Worm (Caenorhabditis elegans): ENCODE results near the gene vha-19.
A peak's percentile ranks its signal among the peaks of the same experiment; 100 is the strongest.

Gene vha-19

ce11 chrIV:3336585-3336984, 32.4 kb upstream of the vha-19 start, which contains the start of gene F42A6.6 (continued):
- peak; percentile 70; the same call in 1 of the 2 replicates for TF ChIP-seq zfp-3 (GFP tag; conservative IDR thresholded peaks at IDR 0.05)
- TF ChIP-seq mxl-2 (GFP tag; conservative IDR thresholded peaks at IDR 0.05): no peak
- no peak for TF ChIP-seq mdl-1 (tag; optimal IDR thresholded peaks at IDR 0.05)
- peak; percentile 69 for TF ChIP-seq spr-1 (tag; optimal IDR thresholded peaks at IDR 0.05)
- peak; percentile 34 for TF ChIP-seq dve-1 (tag; optimal IDR thresholded peaks at IDR 0.05; ENCODE audit: insufficient read depth)
- TF ChIP-seq lir-3 (tag; optimal IDR thresholded peaks at IDR 0.05): no peak
- peak; percentile 20 for TF ChIP-seq nhr-77 (tag; optimal IDR thresholded peaks at IDR 0.05)
- TF ChIP-seq skn-1 (tag; optimal IDR thresholded peaks at IDR 0.05): no peak

ce11 chrIV:3337275-3337674, 31.7 kb upstream of the vha-19 start:
- TF ChIP-seq nhr-237 (tag; optimal IDR thresholded peaks at IDR 0.05) (no peak), aha-1 (tag) (peak; percentile 24), Y48G9A.11 (GFP tag; IDR thresholded peaks at IDR 0.05) (no peak), sdz-12 (GFP tag; optimal IDR thresholded peaks at IDR 0.05) (peak; percentile 26), egl-43 (GFP tag; IDR thresholded peaks at IDR 0.05) (peak; percentile 61; the same call in 1 of the 2 replicates), F26F4.8 (GFP tag; conservative IDR thresholded peaks at IDR 0.05) (no peak), pha-4 (GFP tag; IDR thresholded peaks at IDR 0.05) (peak; percentile 75; the same call in 1 of the 2 replicates), pha-4 (tag; optimal IDR thresholded peaks at IDR 0.05) (no peak), daf-8 (GFP tag; IDR thresholded peaks at IDR 0.05) (no peak), F49E8.2 (tag; optimal IDR thresholded peaks at IDR 0.05; ENCODE audit: borderline replicate concordance) (no peak), unc-62 (GFP tag; optimal IDR thresholded peaks at IDR 0.05 in 1 of 2) (peak in 1 of 2 experiments; percentile 9), unc-62 (tag; optimal IDR thresholded peaks at IDR 0.05) (no peak), set-16 (GFP tag; IDR thresholded peaks at IDR 0.05) (peak; percentile 99)

- no peak for TF ChIP-seq ama-1 (optimal IDR thresholded peaks at IDR 0.05)
- 0 out of 2 replicates have a peak, but pooled peaks have one; percentile 32 for TF ChIP-seq lin-38 (GFP tag; IDR thresholded peaks at IDR 0.05)
- peak; percentile 8 for TF ChIP-seq ceh-28 (tag; optimal IDR thresholded peaks at IDR 0.05)
- TF ChIP-seq snpc-1.2 (GFP tag; IDR thresholded peaks at IDR 0.05): 0 out of 2 replicates have a peak, but pooled peaks have one; percentile 26
- TF ChIP-seq ctbp-1 (GFP tag; IDR thresholded peaks at IDR 0.05): peak; percentile 66
- no peak for TF ChIP-seq ZK337.2 (GFP tag; IDR thresholded peaks at IDR 0.05)
- TF ChIP-seq lir-3 (tag; optimal IDR thresholded peaks at IDR 0.05): no peak
- 0 out of 2 replicates have a peak, but pooled peaks have one; percentile 4 for TF ChIP-seq arid-1 (GFP tag; conservative IDR thresholded peaks at IDR 0.05)
- peak; percentile 63; the same call in 1 of the 2 replicates for TF ChIP-seq lim-7 (GFP tag; IDR thresholded peaks at IDR 0.05)
- TF ChIP-seq lin-1 (GFP tag; IDR thresholded peaks at IDR 0.05): peak; percentile 68; the same call in 1 of the 2 replicates
- 0 out of 2 replicates have a peak, but pooled peaks have one; percentile 16 for TF ChIP-seq egl-43 (GFP tag; IDR thresholded peaks at IDR 0.05)
- TF ChIP-seq Y5F2A.4 (GFP tag; optimal IDR thresholded peaks at IDR 0.05): peak; percentile 27
- no peak for TF ChIP-seq aha-1 (tag)
These were observed 30.8 kb upstream of the vha-19 start for ce11 chrIV:3338176-3338575.

- TF ChIP-seq duxl-1 (tag; optimal IDR thresholded peaks at IDR 0.05; ENCODE audit: poor library complexity) (peak; percentile 20), mdl-1 (tag; optimal IDR thresholded peaks at IDR 0.05) (peak in 1 of 2 experiments; percentile 64), daf-16 (GFP tag; optimal IDR thresholded peaks at IDR 0.05) (peak in 1 of 2 experiments; percentile 14), daf-16 (tag; optimal IDR thresholded peaks at IDR 0.05) (peak; percentile 50), nhr-6 (tag; optimal IDR thresholded peaks at IDR 0.05) (peak; percentile 45), egl-27 (tag; optimal IDR thresholded peaks at IDR 0.05) (no peak), F37D6.2 (tag; optimal IDR thresholded peaks at IDR 0.05) (peak; percentile 60), mep-1 (tag; optimal IDR thresholded peaks at IDR 0.05) (peak; percentile 87), nhr-11 (tag; optimal IDR thresholded peaks at IDR 0.05) (peak; percentile 51), dve-1 (tag; optimal IDR thresholded peaks at IDR 0.05; ENCODE audit: insufficient read depth) (peak; percentile 85), pha-4 (GFP tag; IDR thresholded peaks at IDR 0.05) (peak; percentile 30; the same call in 1 of the 2 replicates), pha-4 (tag; optimal IDR thresholded peaks at IDR 0.05) (no peak), nhr-102 (tag; optimal IDR thresholded peaks at IDR 0.05) (peak; percentile 61), T26A8.4 (GFP tag; IDR thresholded peaks at IDR 0.05) (peak; percentile 24), egl-43 (GFP tag; IDR thresholded peaks at IDR 0.05) (no peak), ama-1 (optimal IDR thresholded peaks at IDR 0.05) (peak; percentile 94), hlh-11 (tag; optimal IDR thresholded peaks at IDR 0.05) (peak; percentile 63), aha-1 (tag) (peak; percentile 69), daf-19 (GFP tag; conservative IDR thresholded peaks at IDR 0.05) (no peak), nhr-77 (tag; optimal IDR thresholded peaks at IDR 0.05) (peak; percentile 17), zfp-3 (GFP tag; conservative IDR thresholded peaks at IDR 0.05) (peak; percentile 65; the same call in 1 of the 2 replicates), nhr-41 (GFP tag; IDR thresholded peaks at IDR 0.05) (no peak), lsy-2 (tag; optimal IDR thresholded peaks at IDR 0.05) (peak; percentile 40 to 95)
These were observed 30.3 kb upstream of the vha-19 start, which contains the start of gene hrpa-1 for ce11 chrIV:3338676-3339075. hrpa-1 (minus strand) TSS chrIV:3338867.

Measured in whole organism, L4 larva.